Fruit fly (Drosophila melanogaster) whole organism, embryonic: ENCODE data around the gene Polr3H.

Experiments
- Bdp1 ChIP-seq: fragments of 200-800 bp; sonication (Bioruptor generic); optimal IDR thresholded peaks from 3 replicates; lab custom pipeline; 2016; ENCODE audit warnings: missing biosample characterization, missing genetic modification characterization
- CG10274 ChIP-seq: fragments of 200-800 bp; sonication (Bioruptor generic); optimal IDR thresholded peaks from 3 replicates; lab custom pipeline; 2017; ENCODE audit warnings: missing biosample characterization, mild to moderate bottlenecking, missing genetic modification characterization
- CG13624 ChIP-seq: fragments of 200-800 bp; sonication (Bioruptor generic); optimal IDR thresholded peaks from 2 replicates; lab custom pipeline; 2016; ENCODE audit warnings: missing biosample characterization, missing genetic modification characterization
- CG14014 ChIP-seq: fragments of 200-800 bp; sonication (Bioruptor generic); IDR thresholded peaks from 2 replicates; pipeline ENCODE4 v1.3.6; 2022; ENCODE audit warnings: missing biosample characterization, missing genetic modification characterization
- CG14441 ChIP-seq: fragments of 200-800 bp; sonication (Bioruptor generic); IDR thresholded peaks from 2 replicates; pipeline ENCODE4 v1.3.6; 2022; ENCODE audit warnings: missing biosample characterization, missing genetic modification characterization
- CG15269 ChIP-seq: fragments of 200-800 bp; sonication (Bioruptor generic); optimal IDR thresholded peaks from 2 replicates; lab custom pipeline; 2018; ENCODE audit warnings: missing biosample characterization, mild to moderate bottlenecking, missing genetic modification characterization, moderate library complexity
- CG17829 ChIP-seq: fragments of 200-800 bp; optimal IDR thresholded peaks from 2 replicates; lab custom pipeline; 2019; ENCODE audit warnings: missing biosample characterization, mild to moderate bottlenecking, missing genetic modification characterization, moderate library complexity
- CG2120 ChIP-seq: fragments of 200-800 bp; sonication (Bioruptor generic); optimal IDR thresholded peaks from 3 replicates; lab custom pipeline; 2016; ENCODE audit warnings: missing biosample characterization, missing genetic modification characterization
- CG33213 ChIP-seq: fragments of 200-800 bp; sonication (Bioruptor generic); optimal IDR thresholded peaks from 3 replicates; lab custom pipeline; 2016; ENCODE audit warnings: missing biosample characterization, missing genetic modification characterization
- CG33557 ChIP-seq: fragments of 200-800 bp; sonication (Bioruptor generic); optimal IDR thresholded peaks from 2 replicates; lab custom pipeline; 2019; ENCODE audit warnings: missing biosample characterization, mild to moderate bottlenecking, missing genetic modification characterization, moderate library complexity
- CG3838 ChIP-seq: fragments of 200-800 bp; sonication (Bioruptor generic); optimal IDR thresholded peaks from 3 replicates; lab custom pipeline; 2016; ENCODE audit warnings: missing biosample characterization, missing genetic modification characterization
- CG3847 ChIP-seq: fragments of 200-800 bp; sonication (Bioruptor generic); IDR thresholded peaks from 2 replicates; pipeline ENCODE4 v1.3.6; 2022; ENCODE audit warnings: missing biosample characterization, missing genetic modification characterization
- CG43689 ChIP-seq: fragments of 200-800 bp; sonication (Bioruptor generic); IDR thresholded peaks from 2 replicates; pipeline ENCODE4 v1.3.6; 2022; ENCODE audit warnings: missing biosample characterization, missing genetic modification characterization
- CG6689 ChIP-seq: fragments of 200-800 bp; sonication (Bioruptor generic); IDR thresholded peaks from 2 replicates; pipeline ENCODE4 v1.3.6; 2022; ENCODE audit warnings: missing biosample characterization, missing genetic modification characterization
- CG6791 ChIP-seq: fragments of 200-800 bp; sonication (Bioruptor generic); IDR thresholded peaks from 3 replicates; pipeline ENCODE4 v1.3.6; 2022; ENCODE audit warnings: missing biosample characterization, missing genetic modification characterization; ENCODE audit not compliant: partially characterized antibody
- CG8290 ChIP-seq, 3 experiments: fragments of 200-800 bp; sonication (Bioruptor generic); optimal IDR thresholded peaks; 2 replicates each; lab custom pipeline; 2016 to 2019; ENCODE audit warnings: missing biosample characterization in 3 of 3, missing genetic modification characterization in 3 of 3, mild to moderate bottlenecking in 2 of 3, moderate library complexity in 1 of 3
- CG8478 ChIP-seq: fragments of >200 bp; optimal IDR thresholded peaks from 2 replicates; lab custom pipeline; 2018
- D19A ChIP-seq: fragments of 200-800 bp; optimal IDR thresholded peaks from 3 replicates; lab custom pipeline; 2019; ENCODE audit warnings: missing biosample characterization, mild to moderate bottlenecking, missing genetic modification characterization, moderate library complexity
- Dad ChIP-seq: fragments of 200-800 bp; sonication (Bioruptor generic); optimal IDR thresholded peaks from 3 replicates; lab custom pipeline; 2016; ENCODE audit warnings: missing biosample characterization, missing genetic modification characterization
- Dbx ChIP-seq: fragments of 200-800 bp; sonication (Bioruptor generic); IDR thresholded peaks from 3 replicates; pipeline ENCODE4 v1.3.6; 2022; ENCODE audit warnings: missing biosample characterization, missing genetic modification characterization
- Dp ChIP-seq: fragments of 200-800 bp; sonication (Bioruptor generic); optimal IDR thresholded peaks from 2 replicates; lab custom pipeline; 2018; ENCODE audit warnings: missing biosample characterization, mild to moderate bottlenecking, missing genetic modification characterization, moderate library complexity
- Drgx ChIP-seq: fragments of 200-800 bp; sonication (Bioruptor generic); IDR thresholded peaks from 2 replicates; pipeline ENCODE4 v1.3.6; 2022; ENCODE audit warnings: missing biosample characterization, missing genetic modification characterization
- E2f1 ChIP-seq: fragments of 200-800 bp; sonication (Bioruptor generic); IDR thresholded peaks from 2 replicates; pipeline ENCODE4 v1.3.6; 2022; ENCODE audit warnings: missing biosample characterization, missing genetic modification characterization
- Elba2 ChIP-seq: fragments of 200-800 bp; sonication (Bioruptor generic); optimal IDR thresholded peaks from 3 replicates; lab custom pipeline; 2016; ENCODE audit warnings: missing biosample characterization, missing genetic modification characterization
- Fer1 ChIP-seq: fragments of 200-800 bp; sonication (Bioruptor generic); optimal IDR thresholded peaks from 2 replicates; lab custom pipeline; 2017; ENCODE audit warnings: missing biosample characterization, mild to moderate bottlenecking, missing genetic modification characterization
- Fer2 ChIP-seq: fragments of 200-800 bp; sonication (Bioruptor generic); optimal IDR thresholded peaks from 2 replicates; lab custom pipeline; 2018; ENCODE audit warnings: missing biosample characterization, mild to moderate bottlenecking, missing genetic modification characterization, moderate library complexity
- H15 ChIP-seq: fragments of 200-800 bp; sonication (Bioruptor generic); IDR thresholded peaks from 3 replicates; pipeline ENCODE4 v1.3.6; 2022; ENCODE audit warnings: missing biosample characterization, missing genetic modification characterization
- Mes4 ChIP-seq: fragments of 200-800 bp; sonication (Bioruptor generic); optimal IDR thresholded peaks from 2 replicates; lab custom pipeline; 2016; ENCODE audit warnings: missing biosample characterization, missing genetic modification characterization
- Mrtf ChIP-seq: fragments of 200-800 bp; sonication (Bioruptor generic); IDR thresholded peaks from 3 replicates; pipeline ENCODE4 v1.3.6; 2022; ENCODE audit warnings: missing biosample characterization, missing genetic modification characterization
- Nf-YB ChIP-seq: fragments of 200-800 bp; sonication (Bioruptor generic); optimal IDR thresholded peaks from 3 replicates; lab custom pipeline; 2019; ENCODE audit warnings: missing biosample characterization, mild to moderate bottlenecking, missing genetic modification characterization, moderate library complexity
- Optix ChIP-seq: fragments of 200-800 bp; sonication (Bioruptor generic); IDR thresholded peaks from 3 replicates; pipeline ENCODE4 v1.3.6; 2022; ENCODE audit warnings: missing biosample characterization, missing genetic modification characterization
- PHDP ChIP-seq: fragments of 200-800 bp; sonication (Bioruptor generic); optimal IDR thresholded peaks from 3 replicates; lab custom pipeline; 2018; ENCODE audit warnings: missing biosample characterization, mild to moderate bottlenecking, missing genetic modification characterization, moderate library complexity
- Rfx ChIP-seq: fragments of 200-800 bp; sonication (Bioruptor generic); IDR thresholded peaks from 2 replicates; pipeline ENCODE4 v1.3.6; 2022; ENCODE audit warnings: missing biosample characterization, missing genetic modification characterization
- Rx ChIP-seq: fragments of 200-800 bp; sonication (Bioruptor generic); IDR thresholded peaks from 2 replicates; pipeline ENCODE4 v1.3.6; 2022; ENCODE audit warnings: missing biosample characterization, missing genetic modification characterization
- Stat92E ChIP-seq, 3 experiments: fragments of >200 bp in 2 of 3; fragments of 200-800 bp in 1 of 3; sonication (Bioruptor generic) in 1 of 3; optimal IDR thresholded peaks; 2 replicates each; lab custom pipeline; 2017 to 2019; ENCODE audit warnings: missing biosample characterization in 3 of 3, missing genetic modification characterization in 3 of 3, mild to moderate bottlenecking in 1 of 3, moderate library complexity in 1 of 3
- chinmo ChIP-seq: fragments of 200-800 bp; sonication (Bioruptor generic); IDR thresholded peaks from 4 replicates; pipeline ENCODE4 v1.3.6; 2022; ENCODE audit warnings: missing biosample characterization, missing genetic modification characterization; ENCODE audit not compliant: partially characterized antibody
- cwo ChIP-seq: fragments of 200-800 bp; sonication (Bioruptor generic); optimal IDR thresholded peaks from 3 replicates; lab custom pipeline; 2017; ENCODE audit warnings: missing biosample characterization, missing genetic modification characterization, mild to moderate bottlenecking, moderate library complexity, missing genetic modification reagents
- emc ChIP-seq: fragments of 200-800 bp; sonication (Bioruptor generic); optimal IDR thresholded peaks from 2 replicates; lab custom pipeline; 2016; ENCODE audit warnings: missing biosample characterization, missing genetic modification characterization
- exex ChIP-seq: fragments of 200-800 bp; sonication (Bioruptor generic); optimal IDR thresholded peaks from 4 replicates; lab custom pipeline; 2018; ENCODE audit warnings: missing biosample characterization, mild to moderate bottlenecking, missing genetic modification characterization, moderate library complexity
- fd64A ChIP-seq: fragments of 200-800 bp; sonication (Bioruptor generic); optimal IDR thresholded peaks from 3 replicates; lab custom pipeline; 2018; ENCODE audit warnings: missing biosample characterization, mild to moderate bottlenecking, missing genetic modification characterization
- gt ChIP-seq: fragments of 200-800 bp; sonication (Bioruptor generic); IDR thresholded peaks from 2 replicates; pipeline ENCODE4 v1.3.6; 2022; ENCODE audit warnings: missing biosample characterization, missing genetic modification characterization
- her ChIP-seq: fragments of 200-800 bp; sonication (Bioruptor generic); optimal IDR thresholded peaks from 2 replicates; lab custom pipeline; 2016; ENCODE audit warnings: missing biosample characterization, missing genetic modification characterization
- ind ChIP-seq: fragments of 200-800 bp; sonication (Bioruptor generic); optimal IDR thresholded peaks from 3 replicates; lab custom pipeline; 2016; ENCODE audit warnings: missing biosample characterization, missing genetic modification characterization
- inv ChIP-seq: fragments of 200-800 bp; sonication (Bioruptor generic); IDR thresholded peaks from 2 replicates; pipeline ENCODE4 v1.3.6; 2022; ENCODE audit warnings: missing biosample characterization, missing genetic modification characterization; ENCODE audit not compliant: partially characterized antibody
- oc ChIP-seq: fragments of 200-800 bp; sonication (Bioruptor generic); optimal IDR thresholded peaks from 2 replicates; lab custom pipeline; 2018; ENCODE audit warnings: missing biosample characterization, mild to moderate bottlenecking, missing genetic modification characterization, moderate library complexity
- org-1 ChIP-seq: fragments of 200-800 bp; sonication (Bioruptor generic); optimal IDR thresholded peaks from 2 replicates; lab custom pipeline; 2017; ENCODE audit warnings: missing biosample characterization, missing genetic modification characterization
- shn ChIP-seq: fragments of 200-800 bp; sonication (Bioruptor generic); optimal IDR thresholded peaks from 3 replicates; lab custom pipeline; 2016; ENCODE audit warnings: missing biosample characterization, missing genetic modification characterization
- trh ChIP-seq: fragments of 200-800 bp; sonication (Bioruptor generic); optimal IDR thresholded peaks from 2 replicates; lab custom pipeline; 2016; ENCODE audit warnings: missing biosample characterization, missing genetic modification characterization
- zen2 ChIP-seq: fragments of 200-800 bp; sonication (Bioruptor generic); IDR thresholded peaks from 3 replicates; pipeline ENCODE4 v1.3.6; 2022; ENCODE audit warnings: missing biosample characterization, missing genetic modification characterization; ENCODE audit not compliant: partially characterized antibody

Gene Polr3H

dm6 chr3L:11683819-11684521 lies 35.4 kb downstream of the Polr3H start, which contains the start of gene Sugb (continued):
- no peak for TF ChIP-seq trh
- TF ChIP-seq CG8290 (GFP tag; optimal IDR thresholded peaks at IDR 0.05; lab: Kevin White, UChicago), result peak; percentile 14
- TF ChIP-seq CG8290 (tag; optimal IDR thresholded peaks at IDR 0.05; lab: Kevin White, UChicago), result peak in 1 of 2 experiments; percentile 37
- no peak for TF ChIP-seq cwo (GFP tag; lab: Kevin White, UChicago)
- TF ChIP-seq CG43689 (GFP tag; lab: Robert Waterston, UW), result no peak
- peak; percentile 67 for TF ChIP-seq Fer1 (GFP tag; lab: Kevin White, UChicago)
- no peak for TF ChIP-seq oc (tag; lab: Kevin White, UChicago)
- TF ChIP-seq org-1, result no peak
- no peak for TF ChIP-seq Fer2 (tag; lab: Kevin White, UChicago)
- no peak; the same call in 1 of the 2 replicates for TF ChIP-seq Rx (GFP tag; lab: Robert Waterston, UW)
- TF ChIP-seq CG15269, result peak; percentile 73
- 0 out of 2 replicates have a peak, but pooled peaks have one; percentile 6 for TF ChIP-seq inv (GFP tag; lab: Robert Waterston, UW)
- peak; percentile 52; the same call in 1 of the 3 replicates for TF ChIP-seq H15 (GFP tag; lab: Robert Waterston, UW)
- peak; percentile 0 for TF ChIP-seq Elba2 (GFP tag; lab: Kevin White, UChicago)
- TF ChIP-seq CG14441 (GFP tag; lab: Robert Waterston, UW), result peak; percentile 57
- TF ChIP-seq CG2120 (GFP tag; lab: Kevin White, UChicago), result peak; percentile 91
- TF ChIP-seq CG6689 (GFP tag; lab: Robert Waterston, UW), result no peak
- TF ChIP-seq Drgx (GFP tag; lab: Robert Waterston, UW), result peak; percentile 75
- no peak for TF ChIP-seq shn (GFP tag; lab: Kevin White, UChicago)
- no peak; the same call in 2 of the 3 replicates for TF ChIP-seq zen2 (GFP tag; lab: Robert Waterston, UW)
- peak; percentile 61 for TF ChIP-seq CG3847
- no peak for TF ChIP-seq fd64A (GFP tag; lab: Kevin White, UChicago)
- no peak for TF ChIP-seq emc (GFP tag; lab: Kevin White, UChicago)
- TF ChIP-seq Dad (GFP tag; lab: Kevin White, UChicago), result peak; percentile 28
- peak; percentile 56 for TF ChIP-seq CG3838 (GFP tag; lab: Kevin White, UChicago)
- peak; percentile 35 for TF ChIP-seq Bdp1 (GFP tag; lab: Kevin White, UChicago)
- no peak for TF ChIP-seq CG10274
- TF ChIP-seq CG13624 (GFP tag; lab: Kevin White, UChicago), result peak; percentile 83
- no peak; the same call in 2 of the 3 replicates for TF ChIP-seq Optix (GFP tag; lab: Robert Waterston, UW)
- peak; percentile 58 for TF ChIP-seq CG17829
- TF ChIP-seq Rfx (GFP tag; lab: Robert Waterston, UW), result peak; percentile 87; the same call in 1 of the 2 replicates
- peak; percentile 19 for TF ChIP-seq D19A (tag; lab: Kevin White, UChicago)
- peak; percentile 50; the same call in 1 of the 2 replicates for TF ChIP-seq CG14014 (GFP tag; lab: Robert Waterston, UW)
- peak; percentile 80 for TF ChIP-seq PHDP (tag; lab: Kevin White, UChicago)
- peak; percentile 41; the same call in 1 of the 2 replicates for TF ChIP-seq E2f1 (GFP tag; lab: Robert Waterston, UW)
- TF ChIP-seq CG8478 (lab: Kevin White, UChicago), result no peak
- TF ChIP-seq CG33557 (GFP tag; lab: Kevin White, UChicago), result peak; percentile 4
- 0 out of 4 replicates have a peak, but pooled peaks have one; percentile 62 for TF ChIP-seq chinmo (GFP tag; lab: Robert Waterston, UW)
- no peak for TF ChIP-seq Dp
- TF ChIP-seq exex (tag; lab: Kevin White, UChicago), result peak; percentile 79
- no peak for TF ChIP-seq CG6791 (GFP tag; lab: Robert Waterston, UW)
- TF ChIP-seq CG33213 (GFP tag; lab: Kevin White, UChicago), result peak; percentile 24
- no peak for TF ChIP-seq Stat92E (GFP tag; optimal IDR thresholded peaks at IDR 0.05; lab: Kevin White, UChicago)
- TF ChIP-seq gt (GFP tag; lab: Robert Waterston, UW), result no peak
- no peak for TF ChIP-seq her (GFP tag; lab: Kevin White, UChicago)
- no peak for TF ChIP-seq Dbx (GFP tag; lab: Robert Waterston, UW)
- TF ChIP-seq ind, result peak; percentile 1
- peak; percentile 57 for TF ChIP-seq Nf-YB (GFP tag; lab: Kevin White, UChicago)
- TF ChIP-seq Mes4 (GFP tag; lab: Kevin White, UChicago), result peak; percentile 48
- TF ChIP-seq Mrtf (GFP tag; lab: Robert Waterston, UW), result no peak
